Fruit fly (Drosophila melanogaster) S2 (cell line): ENCODE data around the gene Gbs-70E.

Experiments used
- CG8478 ChIP-seq: fragments of >200 bp; optimal IDR thresholded peaks from 2 replicates; lab custom pipeline; 2018
- CTCF ChIP-seq, 2 experiments: fragments of >200 bp; optimal IDR thresholded peaks; 2 replicates each; lab custom pipeline; 2018

The Gbs-70E gene

DNA sequence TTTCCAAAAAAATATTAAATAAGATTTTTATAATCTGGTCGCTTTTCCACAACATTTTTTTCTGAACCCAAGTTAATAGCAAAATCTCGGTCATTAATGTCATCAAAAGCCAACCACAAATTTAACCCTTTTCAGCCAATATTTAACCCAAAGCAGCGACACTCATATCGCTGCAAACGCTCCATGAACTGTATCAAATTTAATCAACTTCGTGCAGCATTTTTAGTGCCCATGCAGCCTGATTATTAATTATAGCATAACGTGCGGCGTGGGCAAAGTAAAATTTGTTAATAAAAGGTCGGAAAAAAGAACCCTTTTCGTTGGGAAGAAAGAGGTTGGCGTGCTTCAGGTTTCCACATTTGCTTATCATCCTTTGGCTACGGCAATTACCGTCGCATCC is 12.7 kb upstream of the Gbs-70E start:
- TF ChIP-seq CTCF (optimal IDR thresholded peaks at IDR 0.05; lab: Kevin White, UChicago), result peak; percentile 22 to 50
- no peak for TF ChIP-seq CG8478 (lab: Kevin White, UChicago)

dm6 chr3L:14562672-14563071 is 11.9 kb upstream of the Gbs-70E start:
- TF ChIP-seq CTCF (optimal IDR thresholded peaks at IDR 0.05; lab: Kevin White, UChicago), result peak; percentile 94
- TF ChIP-seq CG8478 (lab: Kevin White, UChicago), result no peak

DNA sequence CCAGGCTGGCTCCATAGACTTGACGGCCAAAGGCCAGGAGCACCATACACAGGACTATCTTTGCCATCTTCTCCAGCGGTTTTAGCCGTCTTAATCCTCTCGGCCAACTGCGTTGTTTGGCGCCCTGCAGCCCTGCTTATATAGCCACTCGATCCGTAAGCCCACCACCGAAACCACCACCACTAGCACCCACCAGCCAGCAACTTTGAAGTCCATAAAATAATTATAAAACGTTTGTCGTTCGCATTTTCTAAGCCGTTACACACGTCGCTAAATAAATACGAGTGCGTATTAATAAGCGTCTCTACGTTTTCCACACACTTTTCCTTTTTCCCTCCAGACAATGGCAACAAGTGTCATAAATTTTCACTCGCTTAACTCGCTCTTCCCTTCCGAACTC is 9.9 kb upstream of the Gbs-70E start, which contains the start of gene Lk:
Gene Lk (minus strand): TSS at position 101 of the 400 bp plus-strand sequence.
- TF ChIP-seq CG8478 (lab: Kevin White, UChicago) (no peak), CTCF (optimal IDR thresholded peaks at IDR 0.05; lab: Kevin White, UChicago) (no peak)

- TF ChIP-seq CTCF (optimal IDR thresholded peaks at IDR 0.05; lab: Kevin White, UChicago) (no peak), CG8478 (lab: Kevin White, UChicago) (no peak)
Observed at dm6 chr3L:14559659-14560058, 8.9 kb upstream of the Gbs-70E start, which contains the start of gene CG34039. TSS of gene CG34039 (plus strand) at chr3L:14560000.

dm6 chr3L:14558947-14559509 is 8.3 kb upstream of the Gbs-70E start:
- no peak for TF ChIP-seq CG8478 (lab: Kevin White, UChicago)
- no peak for TF ChIP-seq CTCF (optimal IDR thresholded peaks at IDR 0.05; lab: Kevin White, UChicago)

DNA sequence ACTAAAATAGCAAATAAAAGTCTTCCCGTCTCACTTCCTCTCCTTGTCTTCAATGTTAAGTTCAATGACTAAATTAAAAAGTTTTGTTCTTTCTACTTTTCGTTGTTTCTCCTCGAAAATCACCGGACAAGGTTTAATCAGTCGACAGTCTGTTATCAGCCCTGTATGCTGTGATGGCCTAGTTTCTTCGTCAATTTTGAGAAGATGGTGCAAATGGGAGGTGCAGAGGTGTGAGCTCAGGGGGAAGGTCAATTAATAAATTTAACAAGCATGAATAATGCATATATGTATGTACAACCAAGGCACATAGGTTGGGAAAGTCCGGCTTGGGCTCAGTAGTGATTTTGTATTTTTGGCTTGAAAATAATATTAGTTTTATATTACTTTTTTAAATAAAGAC is 7.2 kb upstream of the Gbs-70E start:
- no peak for TF ChIP-seq CG8478 (lab: Kevin White, UChicago)
- TF ChIP-seq CTCF (optimal IDR thresholded peaks at IDR 0.05; lab: Kevin White, UChicago), result no peak

DNA sequence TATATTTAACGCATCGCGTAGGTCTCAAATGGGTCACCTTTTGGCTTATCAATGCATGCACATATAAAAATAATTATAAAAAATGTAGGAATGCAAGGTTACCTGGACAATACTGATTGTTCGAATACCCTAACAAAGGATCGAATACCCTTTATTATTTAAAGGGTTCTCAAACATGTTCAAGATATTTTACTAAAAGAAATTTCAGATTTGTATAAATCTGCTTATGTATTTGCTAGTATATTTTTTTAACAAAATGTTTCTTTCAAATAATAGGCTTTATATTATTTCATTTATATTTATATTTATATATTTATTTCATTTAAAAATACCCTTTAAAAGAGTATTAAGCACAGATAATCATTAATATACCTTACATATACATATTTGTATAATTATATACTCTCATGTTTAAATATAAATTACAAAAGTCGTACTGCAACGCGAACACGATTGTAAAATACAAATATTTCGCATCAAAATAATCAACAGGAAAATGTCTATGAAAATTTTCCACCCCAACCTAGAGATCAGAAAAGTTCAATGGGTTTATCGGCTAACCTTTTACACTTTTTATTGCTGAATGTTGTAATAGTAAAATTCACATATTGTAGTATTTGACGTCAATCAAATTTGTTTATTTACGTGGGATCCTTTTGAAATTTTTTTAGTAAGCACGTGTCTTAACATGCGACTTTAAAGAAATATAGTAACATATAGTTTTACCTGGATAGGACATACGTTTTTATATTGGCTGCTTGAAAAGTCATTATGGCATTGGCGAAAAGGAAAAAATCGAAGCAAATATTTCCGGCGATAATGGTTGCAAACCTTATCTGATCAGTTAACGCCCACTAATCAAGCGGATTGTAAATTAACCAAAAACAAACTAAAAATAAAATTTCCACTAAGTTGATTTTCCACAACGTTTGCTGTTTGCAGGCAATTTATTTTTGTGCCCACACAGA is 6.3 kb upstream of the Gbs-70E start:
- TF ChIP-seq CG8478 (lab: Kevin White, UChicago) (no peak), CTCF (optimal IDR thresholded peaks at IDR 0.05; lab: Kevin White, UChicago) (no peak)

dm6 chr3L:14556177-14556576 is 5.4 kb upstream of the Gbs-70E start:
- TF ChIP-seq CTCF (optimal IDR thresholded peaks at IDR 0.05; lab: Kevin White, UChicago) (no peak), CG8478 (lab: Kevin White, UChicago) (no peak)

- TF ChIP-seq CTCF (optimal IDR thresholded peaks at IDR 0.05; lab: Kevin White, UChicago) (no peak), CG8478 (lab: Kevin White, UChicago) (no peak)
Observed at dm6 chr3L:14555052-14555451, 4.3 kb upstream of the Gbs-70E start.

DNA sequence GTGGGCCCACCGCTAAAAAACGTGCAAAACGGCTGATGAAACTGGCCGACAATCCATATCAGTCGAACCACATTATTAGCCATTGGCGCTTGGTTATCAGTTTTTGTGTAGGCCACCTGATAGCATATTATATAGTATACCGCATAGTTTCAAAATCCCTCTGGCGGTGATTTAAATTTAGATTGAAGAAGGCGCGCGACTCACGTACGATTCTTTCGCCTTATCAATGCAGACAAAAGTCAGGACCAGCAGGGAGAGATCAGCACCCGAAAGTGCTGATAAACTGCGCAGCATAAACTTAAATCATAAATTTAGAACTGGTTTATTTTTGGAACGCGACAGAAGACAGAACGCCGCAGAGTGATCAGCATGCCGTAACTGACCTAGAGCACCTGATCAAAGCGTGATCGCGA is 3.1 kb upstream of the Gbs-70E start:
- TF ChIP-seq CTCF (optimal IDR thresholded peaks at IDR 0.05; lab: Kevin White, UChicago) (no peak), CG8478 (lab: Kevin White, UChicago) (no peak)

DNA sequence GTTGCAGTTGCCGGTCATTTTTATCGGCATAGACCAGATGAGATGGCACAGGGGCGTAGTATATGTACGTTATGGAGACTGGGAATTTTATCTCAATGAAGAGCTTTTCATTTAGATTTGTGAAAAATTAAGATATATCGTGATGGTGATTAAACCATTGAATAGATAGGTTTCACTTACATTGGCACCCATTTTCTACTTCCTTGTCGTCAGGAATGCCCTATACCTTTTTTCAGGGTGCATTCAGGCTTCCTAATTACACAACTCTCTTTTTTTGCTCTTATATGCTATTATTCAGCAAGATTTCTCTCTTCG is 2.1 kb upstream of the Gbs-70E start:
- TF ChIP-seq CTCF (optimal IDR thresholded peaks at IDR 0.05; lab: Kevin White, UChicago), result no peak
- no peak for TF ChIP-seq CG8478 (lab: Kevin White, UChicago)

DNA sequence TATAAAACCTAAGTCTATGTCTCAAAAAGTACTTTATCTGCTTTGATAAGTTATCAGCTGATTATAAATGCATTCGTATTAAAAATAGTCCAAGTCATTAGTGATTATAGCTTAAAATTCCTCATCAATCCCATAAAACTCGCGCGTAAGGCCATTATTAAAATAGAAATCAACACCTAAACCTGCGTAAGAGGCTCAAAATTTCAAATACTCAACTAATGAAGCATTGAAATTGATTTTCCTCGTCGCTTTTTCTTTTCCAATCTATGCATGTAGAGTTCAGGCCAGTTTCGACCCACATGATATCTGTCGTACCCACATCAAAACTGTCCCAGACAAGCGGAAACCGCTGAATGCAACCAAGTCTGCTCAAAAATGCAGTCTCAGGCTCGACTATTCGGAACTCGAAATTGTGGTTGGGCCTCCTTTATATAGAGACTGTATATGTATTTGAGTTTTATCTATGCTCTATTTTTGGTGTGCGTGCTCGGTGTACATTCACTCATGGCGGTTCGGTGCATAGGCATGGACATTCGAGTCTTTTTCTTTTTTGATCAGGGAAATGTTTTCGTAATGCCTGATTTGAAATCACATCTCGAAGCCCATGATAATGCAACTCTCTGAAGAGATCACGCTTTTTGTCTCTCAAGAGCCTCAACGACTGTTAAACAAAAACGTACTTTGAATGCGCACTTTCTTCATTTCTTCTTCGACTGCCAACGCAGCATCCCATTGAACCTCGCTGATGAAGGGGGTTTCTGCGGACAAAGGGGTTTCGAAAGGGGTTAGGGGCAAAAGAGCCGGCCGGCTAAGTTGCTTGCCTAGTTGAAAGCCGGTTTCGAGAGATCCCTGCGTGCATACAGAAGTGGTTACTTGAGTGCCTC is 1.5 kb upstream of the Gbs-70E start:
- no peak for TF ChIP-seq CG8478 (lab: Kevin White, UChicago)
- no peak for TF ChIP-seq CTCF (optimal IDR thresholded peaks at IDR 0.05; lab: Kevin White, UChicago)

- TF ChIP-seq CG8478 (lab: Kevin White, UChicago), result no peak
- no peak for TF ChIP-seq CTCF (optimal IDR thresholded peaks at IDR 0.05; lab: Kevin White, UChicago)
Observed at dm6 chr3L:14551621-14552020, 846 bp upstream of the Gbs-70E start.

- TF ChIP-seq CTCF (optimal IDR thresholded peaks at IDR 0.05; lab: Kevin White, UChicago) (no peak), CG8478 (lab: Kevin White, UChicago) (no peak)
Observed at dm6 chr3L:14549958-14550357, 817 bp downstream of the Gbs-70E start.
